Fruit fly (Drosophila melanogaster) whole organism, wandering third instar larva: Measurements from ENCODE around the gene CG15387.

Experiments used
- Abd-B ChIP-seq: fragments of >200 bp; optimal IDR thresholded peaks from 2 replicates; lab custom pipeline; 2017; ENCODE audit warnings: missing biosample characterization, missing genetic modification characterization
- Dif ChIP-seq: fragments of 200-275, 200-300 bp; sonication (Bioruptor generic); optimal IDR thresholded peaks from 2 replicates; lab custom pipeline; 2018; ENCODE audit warnings: missing biosample characterization, missing genetic modification characterization; ENCODE audit not compliant: partially characterized antibody
- Jra ChIP-seq: sonication (Bioruptor generic); optimal IDR thresholded peaks from 2 replicates; lab custom pipeline; 2016; ENCODE audit warnings: missing biosample characterization, missing genetic modification characterization
- Myc ChIP-seq: fragments of >200 bp; optimal IDR thresholded peaks from 2 replicates; lab custom pipeline; 2017
- Rel ChIP-seq, 2 experiments: fragments of 200-800 bp; sonication (Bioruptor generic) in 1 of 2; optimal IDR thresholded peaks; 2 replicates in 1 of 2; 3 replicates in 1 of 2; lab custom pipeline; 2016 to 2019; ENCODE audit warnings: mild to moderate bottlenecking in 2 of 2, missing biosample characterization in 2 of 2, missing genetic modification characterization in 2 of 2, moderate library complexity in 1 of 2
- brk ChIP-seq: fragments of 200-800 bp; sonication (Bioruptor generic); optimal IDR thresholded peaks from 2 replicates; lab custom pipeline; 2016; ENCODE audit warnings: missing biosample characterization, mild to moderate bottlenecking, missing genetic modification characterization
- foxo ChIP-seq, 2 experiments: fragments of 200-800 bp; sonication (Bioruptor generic); optimal IDR thresholded peaks; 2 replicates in 1 of 2; 3 replicates in 1 of 2; lab custom pipeline; 2016 to 2017; ENCODE audit warnings: missing biosample characterization in 2 of 2, missing genetic modification characterization in 2 of 2
- h ChIP-seq: fragments of 200-800 bp; sonication (Bioruptor generic); optimal IDR thresholded peaks from 3 replicates; lab custom pipeline; 2016; ENCODE audit warnings: missing biosample characterization, mild to moderate bottlenecking, missing genetic modification characterization
- lola ChIP-seq: fragments of >200 bp; optimal IDR thresholded peaks from 2 replicates; lab custom pipeline; 2017; ENCODE audit warnings: missing biosample characterization, missing genetic modification characterization
- pan ChIP-seq: fragments of >200 bp; optimal IDR thresholded peaks from 2 replicates; lab custom pipeline; 2017
- psq ChIP-seq: fragments of 200-800 bp; sonication (Bioruptor generic); optimal IDR thresholded peaks from 3 replicates; lab custom pipeline; 2017; ENCODE audit warnings: missing biosample characterization, mild to moderate bottlenecking, missing genetic modification characterization, moderate library complexity
- rgr ChIP-seq: fragments of 200-800 bp; sonication (Bioruptor generic); optimal IDR thresholded peaks from 3 replicates; lab custom pipeline; 2016; ENCODE audit warnings: missing biosample characterization, mild to moderate bottlenecking, missing genetic modification characterization
- sv ChIP-seq: fragments of 200-800 bp; sonication (Bioruptor generic); optimal IDR thresholded peaks from 3 replicates; lab custom pipeline; 2016; ENCODE audit warnings: missing biosample characterization, missing genetic modification characterization
- tai ChIP-seq: sonication (Bioruptor generic); optimal IDR thresholded peaks from 2 replicates; lab custom pipeline; 2016; ENCODE audit warnings: missing biosample characterization, missing genetic modification characterization

- TF ChIP-seq rgr (GFP tag; lab: Kevin White, UChicago), result peak; percentile 44
- TF ChIP-seq psq (GFP tag; lab: Kevin White, UChicago), result peak; percentile 13
- TF ChIP-seq Abd-B, result no peak
- no peak for TF ChIP-seq brk (GFP tag; lab: Kevin White, UChicago)
- TF ChIP-seq pan, result no peak
- TF ChIP-seq Rel (GFP tag; optimal IDR thresholded peaks at IDR 0.05; lab: Kevin White, UChicago), result no peak
- peak; percentile 95 for TF ChIP-seq Rel (tag; optimal IDR thresholded peaks at IDR 0.05; lab: Kevin White, UChicago)
- TF ChIP-seq Jra (GFP tag; lab: Kevin White, UChicago), result no peak
- TF ChIP-seq sv, result no peak
- peak; percentile 83 for TF ChIP-seq h (GFP tag; lab: Kevin White, UChicago)
- TF ChIP-seq lola (GFP tag; lab: Kevin White, UChicago), result no peak
- peak; percentile 44 for TF ChIP-seq Myc (lab: Kevin White, UChicago)
- TF ChIP-seq tai (GFP tag; lab: Kevin White, UChicago), result no peak
- peak; percentile 90 for TF ChIP-seq Dif
- peak; percentile 1 to 13 for TF ChIP-seq foxo (GFP tag; optimal IDR thresholded peaks at IDR 0.05; lab: Kevin White, UChicago)
Measured at dm6 chr2L:2193357-2193780, 32.7 kb downstream of the CG15387 start.
